Fruit fly (Drosophila melanogaster) whole organism, embryonic: Measurements from ENCODE around the gene Eip75B.

ENCODE experiments used
- Ada2b ChIP-seq: fragments of 200-800 bp; sonication (Bioruptor generic); IDR thresholded peaks from 2 replicates; pipeline ENCODE4 v1.3.6; 2022; ENCODE audit warnings: missing biosample characterization, missing genetic modification characterization
- BEAF-32 ChIP-seq: fragments of 200-800 bp; sonication (Bioruptor generic); optimal IDR thresholded peaks from 3 replicates; lab custom pipeline; 2017; ENCODE audit warnings: missing biosample characterization, missing genetic modification characterization, mild to moderate bottlenecking, moderate library complexity, missing genetic modification reagents
- C15 ChIP-seq: fragments of 200-800 bp; sonication (Bioruptor generic); IDR thresholded peaks from 3 replicates; pipeline ENCODE4 v1.3.6; 2022; ENCODE audit warnings: missing biosample characterization, missing genetic modification characterization
- CG12236 ChIP-seq: fragments of 200-800 bp; sonication (Bioruptor generic); optimal IDR thresholded peaks from 2 replicates; lab custom pipeline; 2016; ENCODE audit warnings: missing biosample characterization, missing genetic modification characterization
- CG13894 ChIP-seq: fragments of 200-800 bp; sonication (Bioruptor generic); optimal IDR thresholded peaks from 3 replicates; lab custom pipeline; 2018; ENCODE audit warnings: missing biosample characterization, mild to moderate bottlenecking, missing genetic modification characterization, moderate library complexity
- CG1529 ChIP-seq: fragments of 200-800 bp; sonication (Bioruptor generic); optimal IDR thresholded peaks from 3 replicates; lab custom pipeline; 2018; ENCODE audit warnings: missing biosample characterization, missing genetic modification characterization
- CG16779 ChIP-seq: fragments of 200-800 bp; sonication (Bioruptor generic); IDR thresholded peaks from 2 replicates; pipeline ENCODE4 v1.3.6; 2022; ENCODE audit warnings: missing biosample characterization, missing genetic modification characterization
- CG17612 ChIP-seq: fragments of 200-800 bp; sonication (Bioruptor generic); IDR thresholded peaks from 2 replicates; pipeline ENCODE4 v1.3.6; 2022; ENCODE audit warnings: missing biosample characterization, missing genetic modification characterization
- CG31224 ChIP-seq: fragments of 200-800 bp; sonication (Bioruptor generic); IDR thresholded peaks from 2 replicates; pipeline ENCODE4 v1.3.6; 2022; ENCODE audit warnings: missing biosample characterization, missing genetic modification characterization
- CG32772 ChIP-seq: fragments of 200-800 bp; sonication (Bioruptor generic); IDR thresholded peaks from 2 replicates; pipeline ENCODE4 v1.3.6; 2022; ENCODE audit warnings: missing biosample characterization, missing genetic modification characterization
- CG34376 ChIP-seq: fragments of 200-800 bp; sonication (Bioruptor generic); optimal IDR thresholded peaks from 2 replicates; lab custom pipeline; 2018; ENCODE audit warnings: missing biosample characterization, mild to moderate bottlenecking, missing genetic modification characterization
- CG4424 ChIP-seq: fragments of 200-800 bp; sonication (Bioruptor generic); optimal IDR thresholded peaks from 3 replicates; lab custom pipeline; 2016; ENCODE audit warnings: missing biosample characterization, missing genetic modification characterization
- CG7271 ChIP-seq: fragments of 200-800 bp; sonication (Bioruptor generic); optimal IDR thresholded peaks from 2 replicates; lab custom pipeline; 2018; ENCODE audit warnings: missing biosample characterization, mild to moderate bottlenecking, missing genetic modification characterization, moderate library complexity
- CG7839 ChIP-seq: fragments of 200-800 bp; sonication (Bioruptor generic); optimal IDR thresholded peaks from 3 replicates; lab custom pipeline; 2018; ENCODE audit warnings: missing biosample characterization, mild to moderate bottlenecking, missing genetic modification characterization, moderate library complexity
- CG9215 ChIP-seq: fragments of 200-800 bp; sonication (Bioruptor generic); IDR thresholded peaks from 2 replicates; pipeline ENCODE4 v1.3.6; 2022; ENCODE audit warnings: missing biosample characterization, missing genetic modification characterization
- CG9437 ChIP-seq: fragments of 200-800 bp; sonication (Bioruptor generic); optimal IDR thresholded peaks from 2 replicates; lab custom pipeline; 2018; ENCODE audit warnings: missing biosample characterization, mild to moderate bottlenecking, missing genetic modification characterization
- CoRest ChIP-seq: fragments of 200-800 bp; sonication (Bioruptor generic); optimal IDR thresholded peaks from 3 replicates; lab custom pipeline; 2018; ENCODE audit warnings: missing biosample characterization, mild to moderate bottlenecking, missing genetic modification characterization, moderate library complexity
- D ChIP-seq, 2 experiments: fragments of 200-800 bp in 1 of 2; fragments of >200 bp in 1 of 2; sonication (Bioruptor generic) in 1 of 2; optimal IDR thresholded peaks; 2 replicates in 1 of 2; 3 replicates in 1 of 2; lab custom pipeline; 2017; ENCODE audit warnings: mild to moderate bottlenecking in 1 of 2, missing biosample characterization in 1 of 2, missing genetic modification characterization in 1 of 2, missing genetic modification reagents in 1 of 2
- D19A ChIP-seq: fragments of 200-800 bp; optimal IDR thresholded peaks from 3 replicates; lab custom pipeline; 2019; ENCODE audit warnings: missing biosample characterization, mild to moderate bottlenecking, missing genetic modification characterization, moderate library complexity
- Dref ChIP-seq: fragments of 200-800 bp; sonication (Bioruptor generic); IDR thresholded peaks from 2 replicates; pipeline ENCODE4 v1.3.6; 2022; ENCODE audit warnings: missing biosample characterization, missing genetic modification characterization
- Fer3 ChIP-seq: fragments of 200-800 bp; sonication (Bioruptor generic); optimal IDR thresholded peaks from 2 replicates; lab custom pipeline; 2018; ENCODE audit warnings: missing biosample characterization, mild to moderate bottlenecking, missing genetic modification characterization, moderate library complexity
- H15 ChIP-seq: fragments of 200-800 bp; sonication (Bioruptor generic); IDR thresholded peaks from 3 replicates; pipeline ENCODE4 v1.3.6; 2022; ENCODE audit warnings: missing biosample characterization, missing genetic modification characterization
- HLH3B ChIP-seq: fragments of 200-800 bp; sonication (Bioruptor generic); IDR thresholded peaks from 2 replicates; pipeline ENCODE4 v1.3.6; 2022; ENCODE audit warnings: missing biosample characterization, missing genetic modification characterization
- Nf-YA ChIP-seq: fragments of 200-800 bp; sonication (Bioruptor generic); IDR thresholded peaks from 2 replicates; pipeline ENCODE4 v1.3.6; 2022; ENCODE audit warnings: missing biosample characterization, missing genetic modification characterization
- Oaz ChIP-seq: fragments of 200-800 bp; sonication (Bioruptor generic); IDR thresholded peaks from 2 replicates; pipeline ENCODE4 v1.3.6; 2022; ENCODE audit warnings: missing biosample characterization, missing genetic modification characterization
- Rfx ChIP-seq: fragments of 200-800 bp; sonication (Bioruptor generic); IDR thresholded peaks from 2 replicates; pipeline ENCODE4 v1.3.6; 2022; ENCODE audit warnings: missing biosample characterization, missing genetic modification characterization
- Six4 ChIP-seq: fragments of 200-800 bp; sonication (Bioruptor generic); optimal IDR thresholded peaks from 2 replicates; lab custom pipeline; 2016; ENCODE audit warnings: missing biosample characterization, missing genetic modification characterization
- Trl ChIP-seq, 3 experiments: fragments of >200 bp in 2 of 3; fragments of 200-800 bp in 1 of 3; sonication (Bioruptor generic) in 1 of 3; optimal IDR thresholded peaks; 2 replicates in 1 of 3; 3 replicates in 2 of 3; lab custom pipeline; 2016 to 2017; ENCODE audit warnings: missing biosample characterization in 1 of 3, missing genetic modification characterization in 1 of 3
- Usf ChIP-seq: fragments of 200-800 bp; sonication (Bioruptor generic); optimal IDR thresholded peaks from 2 replicates; lab custom pipeline; 2017; ENCODE audit warnings: missing genotype, missing biosample characterization, missing genetic modification characterization
- bbx ChIP-seq: fragments of 200-800 bp; sonication (Bioruptor generic); IDR thresholded peaks from 2 replicates; pipeline ENCODE4 v1.3.6; 2022; ENCODE audit warnings: missing biosample characterization, missing genetic modification characterization; ENCODE audit not compliant: partially characterized antibody
- bcd ChIP-seq: fragments of 200-800 bp; sonication (Bioruptor generic); optimal IDR thresholded peaks from 2 replicates; lab custom pipeline; 2017; ENCODE audit warnings: missing biosample characterization, mild to moderate bottlenecking, missing genetic modification characterization
- btn ChIP-seq: fragments of 200-800 bp; sonication (Bioruptor generic); optimal IDR thresholded peaks from 2 replicates; lab custom pipeline; 2016; ENCODE audit warnings: missing biosample characterization, missing genetic modification characterization
- cas ChIP-seq: fragments of 200-800 bp; sonication (Bioruptor generic); IDR thresholded peaks from 2 replicates; pipeline ENCODE4 v1.3.6; 2022; ENCODE audit warnings: missing biosample characterization, missing genetic modification characterization
- grau ChIP-seq: fragments of 200-800 bp; optimal IDR thresholded peaks from 3 replicates; lab custom pipeline; 2019; ENCODE audit warnings: missing biosample characterization, mild to moderate bottlenecking, missing genetic modification characterization, moderate library complexity
- hth ChIP-seq: fragments of >200 bp; optimal IDR thresholded peaks from 2 replicates; lab custom pipeline; 2017; ENCODE audit warnings: inconsistent platforms
- jing ChIP-seq: fragments of 200-800 bp; sonication (Bioruptor generic); optimal IDR thresholded peaks from 2 replicates; lab custom pipeline; 2018; ENCODE audit warnings: missing biosample characterization, mild to moderate bottlenecking, missing genetic modification characterization
- kay ChIP-seq: fragments of 200-800 bp; sonication (Bioruptor generic); optimal IDR thresholded peaks from 2 replicates; lab custom pipeline; 2016; ENCODE audit warnings: missing biosample characterization, missing genetic modification characterization
- lmd ChIP-seq: fragments of 200-800 bp; sonication (Bioruptor generic); IDR thresholded peaks from 2 replicates; pipeline ENCODE4 v1.3.6; 2022; ENCODE audit warnings: missing biosample characterization, missing genetic modification characterization
- lola ChIP-seq, 3 experiments: fragments of >200 bp in 2 of 3; fragments of 200-800 bp in 1 of 3; sonication (Bioruptor generic) in 1 of 3; optimal IDR thresholded peaks; 2 replicates each; lab custom pipeline; 2017 to 2019; ENCODE audit warnings: missing biosample characterization in 3 of 3, missing genetic modification characterization in 3 of 3, mild to moderate bottlenecking in 1 of 3, moderate library complexity in 1 of 3
- nmo ChIP-seq: fragments of 200-800 bp; sonication (Bioruptor generic); optimal IDR thresholded peaks from 2 replicates; lab custom pipeline; 2018; ENCODE audit warnings: missing biosample characterization, mild to moderate bottlenecking, missing genetic modification characterization, moderate library complexity
- oc ChIP-seq: fragments of 200-800 bp; sonication (Bioruptor generic); optimal IDR thresholded peaks from 2 replicates; lab custom pipeline; 2018; ENCODE audit warnings: missing biosample characterization, mild to moderate bottlenecking, missing genetic modification characterization, moderate library complexity
- pzg ChIP-seq: fragments of 200-800 bp; sonication (Bioruptor generic); optimal IDR thresholded peaks from 3 replicates; lab custom pipeline; 2018; ENCODE audit warnings: missing biosample characterization, mild to moderate bottlenecking, missing genetic modification characterization, moderate library complexity
- repo ChIP-seq: fragments of 200-800 bp; sonication (Bioruptor generic); optimal IDR thresholded peaks from 2 replicates; lab custom pipeline; 2016; ENCODE audit warnings: missing biosample characterization, missing genetic modification characterization
- seq ChIP-seq: fragments of 200-800 bp; sonication (Bioruptor generic); IDR thresholded peaks from 2 replicates; pipeline ENCODE4 v1.3.6; 2022; ENCODE audit warnings: missing biosample characterization, missing genetic modification characterization
- sim ChIP-seq: fragments of 200-800 bp; sonication (Bioruptor generic); IDR thresholded peaks from 2 replicates; pipeline ENCODE4 v1.3.6; 2022; ENCODE audit warnings: missing biosample characterization, missing genetic modification characterization
- sisA ChIP-seq: fragments of 200-800 bp; sonication (Bioruptor generic); IDR thresholded peaks from 2 replicates; pipeline ENCODE4 v1.3.6; 2022; ENCODE audit warnings: missing biosample characterization, missing genetic modification characterization
- slbo ChIP-seq: fragments of 200-800 bp; sonication (Bioruptor generic); IDR thresholded peaks from 2 replicates; pipeline ENCODE4 v1.3.6; 2022; ENCODE audit warnings: missing biosample characterization, missing genetic modification characterization
- toy ChIP-seq: fragments of 200-800 bp; sonication (Bioruptor generic); IDR thresholded peaks from 2 replicates; pipeline ENCODE4 v1.3.6; 2022; ENCODE audit warnings: missing biosample characterization, missing genetic modification characterization
- vfl ChIP-seq: fragments of 200-800 bp; sonication (Bioruptor generic); optimal IDR thresholded peaks from 2 replicates; lab custom pipeline; 2016; ENCODE audit warnings: missing biosample characterization, missing genetic modification characterization
- wdn ChIP-seq: fragments of 200-800 bp; sonication (Bioruptor generic); IDR thresholded peaks from 2 replicates; pipeline ENCODE4 v1.3.6; 2022; ENCODE audit warnings: missing biosample characterization, missing genetic modification characterization
- zen ChIP-seq: fragments of 200-800 bp; sonication (Bioruptor generic); optimal IDR thresholded peaks from 3 replicates; lab custom pipeline; 2018; ENCODE audit warnings: missing biosample characterization, mild to moderate bottlenecking, missing genetic modification characterization, moderate library complexity

Eip75B gene

DNA sequence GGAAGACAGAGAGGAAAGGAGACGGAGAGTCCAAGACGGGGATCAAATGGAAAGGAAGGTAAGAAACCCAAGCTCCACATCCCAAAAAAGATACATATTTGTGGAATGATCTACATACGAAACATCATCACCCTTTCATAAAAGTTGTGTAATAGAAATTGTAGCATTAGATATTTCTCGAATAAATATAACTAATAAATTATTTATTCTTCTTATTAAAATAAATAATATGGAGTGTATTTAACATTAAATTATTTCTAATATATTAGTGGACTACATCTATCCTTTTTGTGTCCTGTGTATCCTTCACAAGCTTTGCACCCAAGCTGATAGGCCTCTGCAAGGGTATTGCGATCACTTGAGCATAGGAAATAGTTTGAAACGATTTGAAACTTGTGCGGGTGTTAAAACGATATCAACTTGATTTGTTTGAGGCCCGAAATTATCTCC is 47.6 kb downstream of the Eip75B start:
- TF ChIP-seq CG17612 (peak; percentile 39; the same call in 1 of the 2 replicates), Dref (GFP tag; lab: Robert Waterston, UW) (no peak), toy (no peak), jing (GFP tag; lab: Kevin White, UChicago) (no peak), btn (GFP tag; lab: Kevin White, UChicago) (no peak), wdn (no peak), D19A (tag; lab: Kevin White, UChicago) (peak; percentile 93), grau (tag; lab: Kevin White, UChicago) (peak; percentile 1), slbo (GFP tag; lab: Robert Waterston, UW) (peak; percentile 27; the same call in 1 of the 2 replicates), Oaz (no peak), C15 (GFP tag; lab: Robert Waterston, UW) (no peak), Fer3 (tag; lab: Kevin White, UChicago) (peak; percentile 1), cas (GFP tag; lab: Robert Waterston, UW) (no peak), H15 (GFP tag; lab: Robert Waterston, UW) (no peak), zen (no peak), Usf (no peak), CG32772 (GFP tag; lab: Robert Waterston, UW) (no peak), CG12236 (no peak), seq (GFP tag; lab: Robert Waterston, UW) (no peak), hth (lab: Kevin White, UChicago) (no peak), sim (GFP tag; lab: Robert Waterston, UW) (no peak), CG7271 (no peak), CG4424 (GFP tag; lab: Kevin White, UChicago) (peak; percentile 14), lmd (GFP tag; lab: Robert Waterston, UW) (no peak; the same call in 1 of the 2 replicates), kay (GFP tag; lab: Kevin White, UChicago) (no peak), D (optimal IDR thresholded peaks at IDR 0.05; lab: Kevin White, UChicago) (no peak), D (GFP tag; optimal IDR thresholded peaks at IDR 0.05; lab: Kevin White, UChicago) (no peak), repo (no peak), sisA (no peak), Rfx (peak; percentile 43; the same call in 1 of the 2 replicates), CG7839 (tag; lab: Kevin White, UChicago) (peak; percentile 15), CG31224 (no peak), CG34376 (no peak), oc (tag; lab: Kevin White, UChicago) (no peak), bbx (no peak), vfl (GFP tag; lab: Kevin White, UChicago) (no peak), CG1529 (no peak), Trl (optimal IDR thresholded peaks at IDR 0.05; lab: Kevin White, UChicago) (peak in 1 of 2 experiments; percentile 51), Trl (GFP tag; optimal IDR thresholded peaks at IDR 0.05; lab: Kevin White, UChicago) (no peak), HLH3B (GFP tag; lab: Robert Waterston, UW) (no peak), CG16779 (GFP tag; lab: Robert Waterston, UW) (no peak), CG9437 (no peak), nmo (GFP tag; lab: Kevin White, UChicago) (no peak), CoRest (tag; lab: Kevin White, UChicago) (peak; percentile 7), CG9215 (GFP tag; lab: Robert Waterston, UW) (no peak), Nf-YA (GFP tag; lab: Robert Waterston, UW) (no peak), pzg (no peak), bcd (GFP tag; lab: Kevin White, UChicago) (no peak), CG13894 (tag; lab: Kevin White, UChicago) (no peak), Six4 (no peak), lola (GFP tag; optimal IDR thresholded peaks at IDR 0.05; lab: Kevin White, UChicago) (no peak), BEAF-32 (GFP tag; lab: Kevin White, UChicago) (no peak), Ada2b (GFP tag; lab: Robert Waterston, UW) (no peak)
